Worm (Caenorhabditis elegans): ENCODE results near the gene skr-7.
A peak's percentile ranks its signal among the peaks of the same experiment; 100 is the strongest.

Gene skr-7

ce11 chrV:4422127-4422526 is at the start of gene skr-7:
Gene skr-7 (plus strand): TSS chrV:4422427.
- no peak for TF ChIP-seq ztf-23 (GFP tag; IDR thresholded peaks at IDR 0.05)
- no peak for TF ChIP-seq klf-2 (GFP tag; conservative IDR thresholded peaks at IDR 0.05)
- TF ChIP-seq tab-1 (GFP tag; IDR thresholded peaks at IDR 0.05), result no peak
- no peak for TF ChIP-seq flt-1 (GFP tag; IDR thresholded peaks at IDR 0.05)
- TF ChIP-seq cog-1 (tag; optimal IDR thresholded peaks at IDR 0.05), result no peak
- no peak for TF ChIP-seq ref-1 (GFP tag; conservative IDR thresholded peaks at IDR 0.05)
- TF ChIP-seq med-1 (GFP tag; optimal IDR thresholded peaks at IDR 0.05; ENCODE audit: insufficient read depth), result no peak
- TF ChIP-seq ztf-29 (GFP tag; IDR thresholded peaks at IDR 0.05), result no peak
- no peak for TF ChIP-seq T22C8.4 (GFP tag; IDR thresholded peaks at IDR 0.05)

- no peak for TF ChIP-seq klf-2 (GFP tag; conservative IDR thresholded peaks at IDR 0.05)
- no peak for TF ChIP-seq cog-1 (tag; optimal IDR thresholded peaks at IDR 0.05)
- TF ChIP-seq tab-1 (GFP tag; IDR thresholded peaks at IDR 0.05), result no peak
- no peak for TF ChIP-seq T22C8.4 (GFP tag; IDR thresholded peaks at IDR 0.05)
- TF ChIP-seq med-1 (GFP tag; optimal IDR thresholded peaks at IDR 0.05; ENCODE audit: insufficient read depth), result no peak
- TF ChIP-seq ztf-23 (GFP tag; IDR thresholded peaks at IDR 0.05), result no peak
- no peak for TF ChIP-seq flt-1 (GFP tag; IDR thresholded peaks at IDR 0.05)
- TF ChIP-seq ztf-29 (GFP tag; IDR thresholded peaks at IDR 0.05), result no peak
- no peak for TF ChIP-seq ref-1 (GFP tag; conservative IDR thresholded peaks at IDR 0.05)
Measured at ce11 chrV:4372986-4373385, 49.2 kb upstream of the skr-7 start.

- TF ChIP-seq tab-1 (GFP tag; IDR thresholded peaks at IDR 0.05) (no peak), ztf-23 (GFP tag; IDR thresholded peaks at IDR 0.05) (no peak), flt-1 (GFP tag; IDR thresholded peaks at IDR 0.05) (no peak), cog-1 (tag; optimal IDR thresholded peaks at IDR 0.05) (no peak), T22C8.4 (GFP tag; IDR thresholded peaks at IDR 0.05) (no peak), med-1 (GFP tag; optimal IDR thresholded peaks at IDR 0.05; ENCODE audit: insufficient read depth) (no peak), ref-1 (GFP tag; conservative IDR thresholded peaks at IDR 0.05) (no peak), ztf-29 (GFP tag; IDR thresholded peaks at IDR 0.05) (no peak), klf-2 (GFP tag; conservative IDR thresholded peaks at IDR 0.05) (no peak)
Measured at ce11 chrV:4373656-4374055, 48.6 kb upstream of the skr-7 start.

DNA sequence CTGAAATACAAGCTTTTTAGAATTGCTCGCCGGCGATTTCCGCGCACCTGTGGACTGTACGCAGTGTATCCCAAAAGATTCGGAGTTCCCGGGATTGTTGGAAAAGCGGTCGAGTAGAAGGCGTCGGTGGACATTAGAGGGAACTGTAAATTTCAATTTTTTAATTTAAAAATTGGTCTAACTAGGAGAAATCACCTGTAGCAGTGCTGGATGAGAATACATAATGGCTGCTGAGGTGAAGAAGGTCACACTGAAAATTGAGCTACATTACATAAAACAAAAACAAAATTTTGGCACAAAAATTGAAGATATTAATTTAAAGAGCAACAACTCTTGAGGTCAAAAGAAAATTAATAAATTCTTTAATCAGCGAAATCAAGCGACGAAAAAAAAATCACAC is 47.6 kb upstream of the skr-7 start, which contains the start of gene neg-1:
neg-1 (minus strand) TSS at position 250 of the 400 bp plus-strand sequence.
- TF ChIP-seq flt-1 (GFP tag; IDR thresholded peaks at IDR 0.05) (no peak), ref-1 (GFP tag; conservative IDR thresholded peaks at IDR 0.05) (no peak), med-1 (GFP tag; optimal IDR thresholded peaks at IDR 0.05; ENCODE audit: insufficient read depth) (no peak), klf-2 (GFP tag; conservative IDR thresholded peaks at IDR 0.05) (no peak), T22C8.4 (GFP tag; IDR thresholded peaks at IDR 0.05) (no peak)

DNA sequence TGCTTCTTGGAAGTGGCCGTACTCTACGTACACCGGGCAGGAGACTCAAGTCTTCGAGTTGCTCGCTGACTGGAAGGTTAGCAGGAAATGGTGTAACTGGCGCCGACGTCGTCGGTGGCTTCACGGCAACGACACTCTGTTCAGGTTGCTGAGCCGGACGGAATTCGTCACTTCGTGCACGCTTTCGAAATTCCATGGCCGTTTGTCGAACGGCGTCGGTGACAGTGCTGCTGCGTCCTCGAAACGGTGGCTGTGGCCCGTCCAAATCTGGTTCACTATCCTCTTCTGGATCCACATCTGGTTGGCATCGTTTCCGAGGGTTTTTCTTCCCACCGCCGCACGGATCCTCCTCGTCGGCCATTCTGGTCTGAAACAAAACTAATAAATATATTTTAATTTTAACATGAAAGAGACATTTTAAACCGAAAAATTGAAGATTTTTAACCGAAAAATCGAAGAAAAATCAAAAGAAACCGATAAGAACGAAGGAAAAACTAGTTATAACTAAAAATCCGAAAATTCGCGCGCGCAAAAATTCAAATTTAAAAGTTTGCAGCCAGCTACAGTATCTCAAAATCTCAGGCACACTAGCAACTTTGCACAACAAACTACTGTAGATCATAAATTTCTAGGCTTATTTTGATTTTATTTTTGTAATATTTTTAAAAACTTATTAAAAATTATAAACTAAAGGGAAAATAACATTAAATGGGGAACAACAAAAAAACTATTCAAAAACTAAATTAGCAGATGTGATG is 46.2 kb upstream of the skr-7 start, which contains the start of gene F32D1.7:
F32D1.7 (minus strand) TSS at position 367 of the 758 bp plus-strand sequence.
- TF ChIP-seq klf-2 (GFP tag; conservative IDR thresholded peaks at IDR 0.05) (no peak), cog-1 (tag; optimal IDR thresholded peaks at IDR 0.05) (no peak), ztf-23 (GFP tag; IDR thresholded peaks at IDR 0.05) (no peak), T22C8.4 (GFP tag; IDR thresholded peaks at IDR 0.05) (no peak), ztf-29 (GFP tag; IDR thresholded peaks at IDR 0.05) (no peak), tab-1 (GFP tag; IDR thresholded peaks at IDR 0.05) (no peak), med-1 (GFP tag; optimal IDR thresholded peaks at IDR 0.05; ENCODE audit: insufficient read depth) (no peak), flt-1 (GFP tag; IDR thresholded peaks at IDR 0.05) (no peak), ref-1 (GFP tag; conservative IDR thresholded peaks at IDR 0.05) (no peak)

DNA sequence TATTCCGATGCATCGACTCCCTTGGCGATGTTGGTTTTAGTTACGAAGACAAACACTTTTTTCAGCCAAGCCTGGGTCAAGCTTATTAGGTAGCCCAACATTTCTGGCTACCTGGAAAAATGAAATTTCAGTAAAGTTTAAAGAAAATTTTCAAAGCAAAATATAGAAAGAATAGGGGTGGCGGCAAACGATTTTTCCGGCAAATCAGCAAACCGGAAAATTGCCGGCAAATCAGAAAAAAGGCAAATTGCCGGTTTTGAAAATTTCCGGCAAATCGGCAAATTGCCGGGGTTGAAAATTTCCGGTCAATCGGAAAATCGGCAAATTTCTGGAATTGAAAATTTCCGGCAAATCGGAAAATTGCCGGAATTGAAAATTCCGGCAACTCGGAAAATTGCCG is 44.6 kb upstream of the skr-7 start, which contains the start of gene F32D1.8:
F32D1.8 (minus strand) TSS at position 101 of the 400 bp plus-strand sequence.
- TF ChIP-seq ztf-29 (GFP tag; IDR thresholded peaks at IDR 0.05) (no peak), T22C8.4 (GFP tag; IDR thresholded peaks at IDR 0.05) (no peak), ztf-23 (GFP tag; IDR thresholded peaks at IDR 0.05) (0 out of 2 replicates have a peak, but pooled peaks have one; percentile 17), klf-2 (GFP tag; conservative IDR thresholded peaks at IDR 0.05) (no peak), med-1 (GFP tag; optimal IDR thresholded peaks at IDR 0.05; ENCODE audit: insufficient read depth) (no peak)

ce11 chrV:4382298-4382697 is 39.9 kb upstream of the skr-7 start, which contains the start of gene F13A2.1:
Gene F13A2.1 (minus strand): TSS chrV:4382398.
- no peak for TF ChIP-seq ref-1 (GFP tag; conservative IDR thresholded peaks at IDR 0.05)

ce11 chrV:4384482-4384881 is 37.7 kb upstream of the skr-7 start, which contains the start of gene F13A2.2:
Gene F13A2.2 (minus strand): TSS chrV:4384582.
- TF ChIP-seq cog-1 (tag; optimal IDR thresholded peaks at IDR 0.05) (no peak), ref-1 (GFP tag; conservative IDR thresholded peaks at IDR 0.05) (no peak), klf-2 (GFP tag; conservative IDR thresholded peaks at IDR 0.05) (no peak), ztf-23 (GFP tag; IDR thresholded peaks at IDR 0.05) (no peak), ztf-29 (GFP tag; IDR thresholded peaks at IDR 0.05) (no peak), tab-1 (GFP tag; IDR thresholded peaks at IDR 0.05) (no peak)

ce11 chrV:4386173-4386572 is 36.1 kb upstream of the skr-7 start, which contains the start of gene F13A2.10:
Gene F13A2.10 (minus strand): TSS chrV:4386273.
- TF ChIP-seq flt-1 (GFP tag; IDR thresholded peaks at IDR 0.05) (no peak), ztf-23 (GFP tag; IDR thresholded peaks at IDR 0.05) (no peak), tab-1 (GFP tag; IDR thresholded peaks at IDR 0.05) (no peak), cog-1 (tag; optimal IDR thresholded peaks at IDR 0.05) (no peak), ref-1 (GFP tag; conservative IDR thresholded peaks at IDR 0.05) (no peak), med-1 (GFP tag; optimal IDR thresholded peaks at IDR 0.05; ENCODE audit: insufficient read depth) (no peak), ztf-29 (GFP tag; IDR thresholded peaks at IDR 0.05) (no peak), T22C8.4 (GFP tag; IDR thresholded peaks at IDR 0.05) (no peak), klf-2 (GFP tag; conservative IDR thresholded peaks at IDR 0.05) (no peak)

DNA sequence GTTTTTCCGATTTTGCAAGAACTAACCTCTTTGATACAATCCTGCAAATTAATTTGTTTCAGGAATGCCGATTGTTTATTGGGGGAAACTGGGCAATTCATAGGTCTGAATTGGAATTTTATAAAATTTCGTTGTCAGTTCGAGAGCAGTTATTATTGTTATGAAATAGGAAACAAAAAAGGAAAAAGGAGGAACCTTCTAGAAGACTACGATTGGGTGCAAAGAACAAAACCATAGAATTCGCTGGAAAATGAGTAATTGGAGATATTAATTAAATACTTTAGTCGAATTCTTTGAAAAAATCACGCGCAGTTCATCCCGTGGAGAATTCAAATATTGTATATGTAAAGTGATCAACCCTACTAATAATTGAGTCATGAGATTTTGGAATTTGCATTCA is 34.8 kb upstream of the skr-7 start, which contains the start of gene F13A2.9:
F13A2.9 (minus strand) TSS at position 101 of the 400 bp plus-strand sequence.
- TF ChIP-seq tab-1 (GFP tag; IDR thresholded peaks at IDR 0.05) (no peak), cog-1 (tag; optimal IDR thresholded peaks at IDR 0.05) (no peak), T22C8.4 (GFP tag; IDR thresholded peaks at IDR 0.05) (no peak), klf-2 (GFP tag; conservative IDR thresholded peaks at IDR 0.05) (no peak)

Measured in whole organism, midembryonic.